Fruit fly (Drosophila melanogaster) whole organism, embryonic: ENCODE data around the gene CG12182.

ENCODE experiments used
- C15 ChIP-seq: fragments of 200-800 bp; sonication (Bioruptor generic); IDR thresholded peaks from 3 replicates; pipeline ENCODE4 v1.3.6; 2022; ENCODE audit warnings: missing biosample characterization, missing genetic modification characterization
- CG10366 ChIP-seq: fragments of 200-800 bp; sonication (Bioruptor generic); IDR thresholded peaks from 2 replicates; pipeline ENCODE4 v1.3.6; 2022; ENCODE audit warnings: missing biosample characterization, missing genetic modification characterization
- CG14860 ChIP-seq: fragments of 200-800 bp; sonication (Bioruptor generic); IDR thresholded peaks from 3 replicates; pipeline ENCODE4 v1.3.6; 2022; ENCODE audit warnings: missing biosample characterization, missing genetic modification characterization; ENCODE audit not compliant: partially characterized antibody
- CG1529 ChIP-seq: fragments of 200-800 bp; sonication (Bioruptor generic); optimal IDR thresholded peaks from 3 replicates; lab custom pipeline; 2018; ENCODE audit warnings: missing biosample characterization, missing genetic modification characterization
- CG16779 ChIP-seq: fragments of 200-800 bp; sonication (Bioruptor generic); IDR thresholded peaks from 2 replicates; pipeline ENCODE4 v1.3.6; 2022; ENCODE audit warnings: missing biosample characterization, missing genetic modification characterization
- CG2875 ChIP-seq: fragments of 200-800 bp; sonication (Bioruptor generic); optimal IDR thresholded peaks from 2 replicates; lab custom pipeline; 2017; ENCODE audit warnings: missing biosample characterization, mild to moderate bottlenecking, missing genetic modification characterization, missing genetic modification reagents
- CG3163 ChIP-seq: fragments of 200-800 bp; sonication (Bioruptor generic); optimal IDR thresholded peaks from 3 replicates; lab custom pipeline; 2016; ENCODE audit warnings: missing biosample characterization, missing genetic modification characterization
- CG33557 ChIP-seq: fragments of 200-800 bp; sonication (Bioruptor generic); optimal IDR thresholded peaks from 2 replicates; lab custom pipeline; 2019; ENCODE audit warnings: missing biosample characterization, mild to moderate bottlenecking, missing genetic modification characterization, moderate library complexity
- CG3407 ChIP-seq: fragments of 200-800 bp; sonication (Bioruptor generic); optimal IDR thresholded peaks from 2 replicates; lab custom pipeline; 2018; ENCODE audit warnings: missing biosample characterization, mild to moderate bottlenecking, missing genetic modification characterization
- CG4328 ChIP-seq: fragments of 200-800 bp; sonication (Bioruptor generic); optimal IDR thresholded peaks from 3 replicates; lab custom pipeline; 2017; ENCODE audit warnings: missing biosample characterization, missing genetic modification reagents, missing genetic modification characterization
- CG4707 ChIP-seq: fragments of 200-800 bp; sonication (Bioruptor generic); optimal IDR thresholded peaks from 2 replicates; lab custom pipeline; 2018; ENCODE audit warnings: missing biosample characterization, mild to moderate bottlenecking, missing genetic modification characterization, moderate library complexity
- CG5245 ChIP-seq: fragments of 200-800 bp; sonication (Bioruptor generic); optimal IDR thresholded peaks from 3 replicates; lab custom pipeline; 2016; ENCODE audit warnings: missing biosample characterization, missing genetic modification characterization
- CG6689 ChIP-seq: fragments of 200-800 bp; sonication (Bioruptor generic); IDR thresholded peaks from 2 replicates; pipeline ENCODE4 v1.3.6; 2022; ENCODE audit warnings: missing biosample characterization, missing genetic modification characterization
- CG6813 ChIP-seq: fragments of 200-800 bp; sonication (Bioruptor generic); optimal IDR thresholded peaks from 2 replicates; lab custom pipeline; 2017; ENCODE audit warnings: missing biosample characterization, missing genetic modification characterization, mild to moderate bottlenecking, moderate library complexity, missing genetic modification reagents
- CG7987 ChIP-seq: fragments of 200-800 bp; sonication (Bioruptor generic); optimal IDR thresholded peaks from 2 replicates; lab custom pipeline; 2018; ENCODE audit warnings: missing biosample characterization, mild to moderate bottlenecking, missing genetic modification characterization, moderate library complexity
- CG8290 ChIP-seq, 3 experiments: fragments of 200-800 bp; sonication (Bioruptor generic); optimal IDR thresholded peaks; 2 replicates each; lab custom pipeline; 2016 to 2019; ENCODE audit warnings: missing biosample characterization in 3 of 3, missing genetic modification characterization in 3 of 3, mild to moderate bottlenecking in 2 of 3, moderate library complexity in 1 of 3
- CG9932 ChIP-seq: fragments of 200-800 bp; sonication (Bioruptor generic); IDR thresholded peaks from 2 replicates; pipeline ENCODE4 v1.3.6; 2022; ENCODE audit warnings: missing biosample characterization, missing genetic modification characterization
- Dref ChIP-seq: fragments of 200-800 bp; sonication (Bioruptor generic); IDR thresholded peaks from 2 replicates; pipeline ENCODE4 v1.3.6; 2022; ENCODE audit warnings: missing biosample characterization, missing genetic modification characterization
- Fer3 ChIP-seq: fragments of 200-800 bp; sonication (Bioruptor generic); optimal IDR thresholded peaks from 2 replicates; lab custom pipeline; 2018; ENCODE audit warnings: missing biosample characterization, mild to moderate bottlenecking, missing genetic modification characterization, moderate library complexity
- Gug ChIP-seq: fragments of 200-800 bp; sonication (Bioruptor generic); IDR thresholded peaks from 4 replicates; pipeline ENCODE4 v1.3.6; 2022; ENCODE audit warnings: missing biosample characterization, missing genetic modification characterization
- HmgZ ChIP-seq: fragments of 200-800 bp; sonication (Bioruptor generic); optimal IDR thresholded peaks from 2 replicates; lab custom pipeline; 2018; ENCODE audit warnings: missing biosample characterization, mild to moderate bottlenecking, missing genetic modification characterization
- Hr51 ChIP-seq, 2 experiments: fragments of 200-800 bp; sonication (Bioruptor generic); optimal IDR thresholded peaks; 2 replicates in 1 of 2; 3 replicates in 1 of 2; lab custom pipeline; 2016 to 2018; ENCODE audit warnings: missing biosample characterization in 2 of 2, missing genetic modification characterization in 2 of 2, mild to moderate bottlenecking in 1 of 2, moderate library complexity in 1 of 2
- Myb ChIP-seq: fragments of 200-800 bp; sonication (Bioruptor generic); optimal IDR thresholded peaks from 2 replicates; lab custom pipeline; 2016; ENCODE audit warnings: missing biosample characterization, missing genetic modification characterization
- Nf-YA ChIP-seq: fragments of 200-800 bp; sonication (Bioruptor generic); IDR thresholded peaks from 2 replicates; pipeline ENCODE4 v1.3.6; 2022; ENCODE audit warnings: missing biosample characterization, missing genetic modification characterization
- Optix ChIP-seq: fragments of 200-800 bp; sonication (Bioruptor generic); IDR thresholded peaks from 3 replicates; pipeline ENCODE4 v1.3.6; 2022; ENCODE audit warnings: missing biosample characterization, missing genetic modification characterization
- Side ChIP-seq: fragments of 200-800 bp; sonication (Bioruptor generic); optimal IDR thresholded peaks from 2 replicates; lab custom pipeline; 2016; ENCODE audit warnings: missing biosample characterization, missing genetic modification characterization
- Sin3A ChIP-seq: fragments of >200 bp; optimal IDR thresholded peaks from 2 replicates; lab custom pipeline; 2018
- Xrp1 ChIP-seq: fragments of 200-800 bp; sonication (Bioruptor generic); IDR thresholded peaks from 2 replicates; pipeline ENCODE4 v1.3.6; 2022; ENCODE audit warnings: missing biosample characterization, missing genetic modification characterization
- bbx ChIP-seq: fragments of 200-800 bp; sonication (Bioruptor generic); IDR thresholded peaks from 2 replicates; pipeline ENCODE4 v1.3.6; 2022; ENCODE audit warnings: missing biosample characterization, missing genetic modification characterization; ENCODE audit not compliant: partially characterized antibody
- bsh ChIP-seq, 2 experiments: fragments of 200-800 bp; sonication (Bioruptor generic); optimal IDR thresholded peaks; 2 replicates each; lab custom pipeline; 2017 to 2018; ENCODE audit warnings: mild to moderate bottlenecking in 2 of 2, missing biosample characterization in 2 of 2, missing genetic modification characterization in 2 of 2, moderate library complexity in 1 of 2
- caup ChIP-seq: fragments of 200-800 bp; sonication (Bioruptor generic); optimal IDR thresholded peaks from 3 replicates; lab custom pipeline; 2017; ENCODE audit warnings: missing biosample characterization, mild to moderate bottlenecking, missing genetic modification characterization, moderate library complexity; ENCODE audit not compliant: severe bottlenecking
- dysf ChIP-seq: fragments of 200-800 bp; sonication (Bioruptor generic); IDR thresholded peaks from 3 replicates; pipeline ENCODE4 v1.3.6; 2022; ENCODE audit warnings: missing biosample characterization, missing genetic modification characterization
- ems ChIP-seq: fragments of 200-800 bp; sonication (Bioruptor generic); optimal IDR thresholded peaks from 3 replicates; lab custom pipeline; 2016; ENCODE audit warnings: missing biosample characterization, missing genetic modification characterization
- eve ChIP-seq, 2 experiments: fragments of >200 bp; optimal IDR thresholded peaks; 2 replicates each; lab custom pipeline; 2017; ENCODE audit warnings: missing biosample characterization in 2 of 2, missing genetic modification characterization in 2 of 2
- ftz-f1 ChIP-seq: fragments of 200-800 bp; sonication (Bioruptor generic); optimal IDR thresholded peaks from 2 replicates; lab custom pipeline; 2016; ENCODE audit warnings: missing biosample characterization, missing genetic modification characterization
- gce ChIP-seq: fragments of 200-800 bp; sonication (Bioruptor generic); IDR thresholded peaks from 3 replicates; pipeline ENCODE4 v1.3.6; 2022; ENCODE audit warnings: missing biosample characterization, missing genetic modification characterization
- gcm2 ChIP-seq: fragments of 200-800 bp; sonication (Bioruptor generic); optimal IDR thresholded peaks from 2 replicates; lab custom pipeline; 2016; ENCODE audit warnings: missing biosample characterization, missing genetic modification characterization
- gt ChIP-seq: fragments of 200-800 bp; sonication (Bioruptor generic); IDR thresholded peaks from 2 replicates; pipeline ENCODE4 v1.3.6; 2022; ENCODE audit warnings: missing biosample characterization, missing genetic modification characterization
- hb ChIP-seq: fragments of 200-800 bp; sonication (Bioruptor generic); IDR thresholded peaks from 3 replicates; pipeline ENCODE4 v1.3.6; 2022; ENCODE audit warnings: missing biosample characterization, missing genetic modification characterization; ENCODE audit not compliant: partially characterized antibody
- hkb ChIP-seq, 2 experiments: fragments of 200-800 bp in 1 of 2; fragments of >200 bp in 1 of 2; sonication (Bioruptor generic) in 1 of 2; IDR thresholded peaks in 1 of 2; optimal IDR thresholded peaks in 1 of 2; 2 replicates each; pipeline versions ENCODE4 v1.3.6 to Lab custom; 2017 to 2022; ENCODE audit warnings: missing biosample characterization in 1 of 2, missing genetic modification characterization in 1 of 2
- lilli ChIP-seq: fragments of 200-800 bp; sonication (Bioruptor generic); optimal IDR thresholded peaks from 3 replicates; lab custom pipeline; 2016; ENCODE audit warnings: missing biosample characterization, missing genetic modification characterization
- mld ChIP-seq: fragments of 200-800 bp; sonication (Bioruptor generic); IDR thresholded peaks from 3 replicates; pipeline ENCODE4 v1.3.6; 2022; ENCODE audit warnings: missing biosample characterization, missing genetic modification characterization; ENCODE audit not compliant: partially characterized antibody
- psq ChIP-seq: fragments of 200-800 bp; sonication (Bioruptor generic); optimal IDR thresholded peaks from 2 replicates; lab custom pipeline; 2017; ENCODE audit warnings: missing biosample characterization, missing genetic modification characterization
- schlank ChIP-seq: fragments of 200-800 bp; sonication (Bioruptor generic); optimal IDR thresholded peaks from 2 replicates; lab custom pipeline; 2018; ENCODE audit warnings: missing biosample characterization, mild to moderate bottlenecking, missing genetic modification characterization
- sens ChIP-seq: fragments of 200-800 bp; sonication (Bioruptor generic); peaks from one replicate; lab custom pipeline; 2016; ENCODE audit warnings: missing biosample characterization, missing genetic modification characterization
- sim ChIP-seq: fragments of 200-800 bp; sonication (Bioruptor generic); IDR thresholded peaks from 2 replicates; pipeline ENCODE4 v1.3.6; 2022; ENCODE audit warnings: missing biosample characterization, missing genetic modification characterization
- sna ChIP-seq: fragments of 200-800 bp; sonication (Bioruptor generic); IDR thresholded peaks from 2 replicates; pipeline ENCODE4 v1.3.6; 2022; ENCODE audit warnings: missing biosample characterization, missing genetic modification characterization; ENCODE audit not compliant: partially characterized antibody
- tx ChIP-seq: fragments of 200-800 bp; sonication (Bioruptor generic); optimal IDR thresholded peaks from 2 replicates; lab custom pipeline; 2016; ENCODE audit warnings: missing biosample characterization, missing genetic modification characterization
- vvl ChIP-seq: fragments of 200-800 bp; sonication (Bioruptor generic); IDR thresholded peaks from 2 replicates; pipeline ENCODE4 v1.3.6; 2022; ENCODE audit warnings: missing biosample characterization, missing genetic modification characterization

Gene CG12182

dm6 chr3L:2581343-2581825 is 18.0 kb downstream of the CG12182 start (continued):
- TF ChIP-seq Hr51 (GFP tag; optimal IDR thresholded peaks at IDR 0.05; lab: Kevin White, UChicago), result peak; percentile 63 to 86
- peak; percentile 74 for TF ChIP-seq CG33557 (GFP tag; lab: Kevin White, UChicago)
- no peak for TF ChIP-seq hb
- peak; percentile 58 for TF ChIP-seq Side (GFP tag; lab: Kevin White, UChicago)
- peak; percentile 37 for TF ChIP-seq gcm2 (GFP tag; lab: Kevin White, UChicago)
- peak; percentile 45 for TF ChIP-seq CG4328 (GFP tag; lab: Kevin White, UChicago)
- TF ChIP-seq Optix, result peak; percentile 90
- no peak for TF ChIP-seq gt (GFP tag; lab: Robert Waterston, UW)
- TF ChIP-seq Fer3, result peak; percentile 88
- peak; percentile 60 for TF ChIP-seq psq
- TF ChIP-seq Nf-YA, result peak; percentile 83
- peak; percentile 82 for TF ChIP-seq dysf
- peak; percentile 21 for TF ChIP-seq Myb (GFP tag; lab: Kevin White, UChicago)
- peak; percentile 61 for TF ChIP-seq CG4707
- TF ChIP-seq sna (GFP tag; lab: Robert Waterston, UW), result no peak
- no peak for TF ChIP-seq hkb (optimal IDR thresholded peaks at IDR 0.05; lab: Kevin White, UChicago)
- TF ChIP-seq hkb (GFP tag; IDR thresholded peaks at IDR 0.05; lab: Robert Waterston, UW), result peak; percentile 95
- peak; percentile 98 for TF ChIP-seq sens
- TF ChIP-seq caup (GFP tag; lab: Kevin White, UChicago), result peak; percentile 84
- peak; percentile 93 for TF ChIP-seq Xrp1 (GFP tag; lab: Robert Waterston, UW)
- TF ChIP-seq sim (GFP tag; lab: Robert Waterston, UW), result peak; percentile 71; the same call in 1 of the 2 replicates
- peak; percentile 89 for TF ChIP-seq CG6813 (GFP tag; lab: Kevin White, UChicago)
- peak; percentile 65; the same call in 1 of the 3 replicates for TF ChIP-seq gce (GFP tag; lab: Robert Waterston, UW)
- peak in 1 of 2 experiments; percentile 80 for TF ChIP-seq eve (GFP tag; optimal IDR thresholded peaks at IDR 0.05; lab: Kevin White, UChicago)
- TF ChIP-seq Gug (GFP tag; lab: Robert Waterston, UW), result peak; percentile 41; the same call in 1 of the 4 replicates
- no peak for TF ChIP-seq C15 (GFP tag; lab: Robert Waterston, UW)
- TF ChIP-seq vvl (GFP tag; lab: Robert Waterston, UW), result peak; percentile 90
- peak; percentile 20 to 94 for TF ChIP-seq bsh (GFP tag; optimal IDR thresholded peaks at IDR 0.05; lab: Kevin White, UChicago)
- peak; percentile 84 for TF ChIP-seq HmgZ (tag; lab: Kevin White, UChicago)
- TF ChIP-seq Dref (GFP tag; lab: Robert Waterston, UW), result no peak
- TF ChIP-seq CG1529 (GFP tag; lab: Kevin White, UChicago), result peak; percentile 85
- peak; percentile 68; the same call in 1 of the 2 replicates for TF ChIP-seq CG16779 (GFP tag; lab: Robert Waterston, UW)
- TF ChIP-seq CG9932 (GFP tag; lab: Robert Waterston, UW), result peak; percentile 91
- peak; percentile 3 for TF ChIP-seq CG8290 (GFP tag; optimal IDR thresholded peaks at IDR 0.05; lab: Kevin White, UChicago)
- TF ChIP-seq CG8290 (tag; optimal IDR thresholded peaks at IDR 0.05; lab: Kevin White, UChicago), result peak; percentile 27 to 78
- peak; percentile 72 for TF ChIP-seq ems (GFP tag; lab: Kevin White, UChicago)
- no peak for TF ChIP-seq CG14860 (GFP tag; lab: Robert Waterston, UW)
- TF ChIP-seq bbx (GFP tag; lab: Robert Waterston, UW), result peak; percentile 41; the same call in 1 of the 2 replicates
- TF ChIP-seq CG7987 (GFP tag; lab: Kevin White, UChicago), result peak; percentile 44
- TF ChIP-seq CG2875 (GFP tag; lab: Kevin White, UChicago), result peak; percentile 81
- peak; percentile 38 for TF ChIP-seq tx (GFP tag; lab: Kevin White, UChicago)
- TF ChIP-seq CG5245 (GFP tag; lab: Kevin White, UChicago), result peak; percentile 66
- TF ChIP-seq CG3407, result peak; percentile 74
- no peak for TF ChIP-seq mld (GFP tag; lab: Robert Waterston, UW)
- peak; percentile 93 for TF ChIP-seq CG10366 (GFP tag; lab: Robert Waterston, UW)
- TF ChIP-seq Sin3A, result no peak
- TF ChIP-seq CG3163 (GFP tag; lab: Kevin White, UChicago), result no peak
- peak; percentile 60 for TF ChIP-seq schlank (tag; lab: Kevin White, UChicago)
- TF ChIP-seq CG6689 (GFP tag; lab: Robert Waterston, UW), result peak; percentile 72
- no peak for TF ChIP-seq ftz-f1 (GFP tag; lab: Kevin White, UChicago)
- TF ChIP-seq lilli (GFP tag; lab: Kevin White, UChicago), result peak; percentile 77
